Worm (Caenorhabditis elegans): ENCODE data around the gene hda-5.

The hda-5 gene

DNA sequence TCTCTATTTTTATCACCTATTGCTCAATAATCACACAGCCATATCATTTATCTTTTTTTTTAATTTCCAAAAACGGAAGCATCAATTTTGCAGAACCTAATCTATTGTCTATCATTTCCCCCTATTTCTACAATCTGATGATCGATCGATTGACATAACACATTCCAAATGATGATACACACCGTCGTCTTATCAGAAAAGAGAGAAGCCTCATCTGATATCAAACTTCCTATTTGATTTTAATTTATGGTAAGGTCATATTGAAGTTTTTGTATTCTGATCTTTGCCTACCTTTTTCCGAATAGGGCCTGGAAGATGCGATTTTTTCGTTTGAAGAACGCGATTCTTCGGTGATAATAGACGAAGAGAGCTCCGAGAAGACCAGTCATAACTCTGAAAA, 50.7 kb downstream of the hda-5 start:
- no peak for TF ChIP-seq lsl-1 (GFP tag; optimal IDR thresholded peaks at IDR 0.05)
- TF ChIP-seq xnd-1 (tag; optimal IDR thresholded peaks at IDR 0.05): no peak
- TF ChIP-seq ztf-3 (GFP tag; optimal IDR thresholded peaks at IDR 0.05): no peak
- no peak for TF ChIP-seq aptf-2 (GFP tag; conservative IDR thresholded peaks at IDR 0.05)
- TF ChIP-seq Y67H2A.10 (GFP tag; conservative IDR thresholded peaks at IDR 0.05): no peak
- TF ChIP-seq ekl-4 (GFP tag; IDR thresholded peaks at IDR 0.05): no peak
- TF ChIP-seq F33H1.4 (GFP tag; IDR thresholded peaks at IDR 0.05): no peak
- TF ChIP-seq rpc-1 (optimal IDR thresholded peaks at IDR 0.05): no peak
- TF ChIP-seq rpc-1 (tag; optimal IDR thresholded peaks at IDR 0.05): no peak
- TF ChIP-seq hmg-20 (GFP tag; IDR thresholded peaks at IDR 0.05): no peak
- no peak for TF ChIP-seq nhr-27 (tag; optimal IDR thresholded peaks at IDR 0.05)
- TF ChIP-seq lir-1 (GFP tag; conservative IDR thresholded peaks at IDR 0.05): no peak
- TF ChIP-seq attf-3 (GFP tag; conservative IDR thresholded peaks at IDR 0.05): no peak
- TF ChIP-seq mcd-1 (GFP tag; IDR thresholded peaks at IDR 0.05): no peak
- no peak for TF ChIP-seq snpc-1.1 (tag; optimal IDR thresholded peaks at IDR 0.05; ENCODE audit: insufficient read depth)
- TF ChIP-seq ceh-100 (GFP tag; IDR thresholded peaks at IDR 0.05): no peak
- no peak for TF ChIP-seq somi-1 (GFP tag; optimal IDR thresholded peaks at IDR 0.05)
- TF ChIP-seq cebp-2 (GFP tag; IDR thresholded peaks at IDR 0.05): no peak
- no peak for TF ChIP-seq B0035.1 (tag; optimal IDR thresholded peaks at IDR 0.05)
- no peak for TF ChIP-seq ets-4 (GFP tag; optimal IDR thresholded peaks at IDR 0.05)
- no peak for TF ChIP-seq repo-1 (tag; optimal IDR thresholded peaks at IDR 0.05)
